Worm (Caenorhabditis elegans) whole organism, L4 larva: ENCODE measurements around the gene M04D8.5.

Experiments
- F49E8.2 ChIP-seq: sonication (generic microtip); optimal IDR thresholded peaks from 2 replicates; lab custom pipeline; 2016; ENCODE audit warnings: missing compliant biosample characterization, mild to moderate bottlenecking, missing genetic modification characterization, borderline replicate concordance
- Y48G9A.11 ChIP-seq: fragments of 200-800 bp; sonication (Bioruptor generic); IDR thresholded peaks from 2 replicates; pipeline ENCODE4 v1.3.6; 2022; ENCODE audit warnings: missing genetic modification reagents, missing genetic modification characterization, missing compliant biosample characterization
- aha-1 ChIP-seq: fragments of 150-350 bp; peaks from one replicate; lab custom pipeline; 2014; ENCODE audit warnings: missing biosample characterization, missing genetic modification characterization
- arid-1 ChIP-seq: fragments of 200-800 bp; sonication (Bioruptor generic); conservative IDR thresholded peaks from 2 replicates; pipeline ENCODE4 v1.3.6; 2022; ENCODE audit warnings: missing genetic modification reagents, missing genetic modification characterization, missing compliant biosample characterization
- attf-4 ChIP-seq: sonication (generic microtip); optimal IDR thresholded peaks from 3 replicates; lab custom pipeline; 2017; ENCODE audit warnings: missing biosample characterization, missing genetic modification characterization
- ces-1 ChIP-seq: fragments of 150-350 bp; sonication (generic microtip); optimal IDR thresholded peaks from 4 replicates; lab custom pipeline; 2014; ENCODE audit warnings: missing biosample characterization, missing genetic modification reagents, missing genetic modification characterization
- cey-2 ChIP-seq: sonication (generic microtip); optimal IDR thresholded peaks from 3 replicates; lab custom pipeline; 2017; ENCODE audit warnings: missing genetic modification characterization, mild to moderate bottlenecking, missing compliant biosample characterization, antibody characterized with exemption, borderline replicate concordance; ENCODE audit not compliant: insufficient read depth
- daf-16 ChIP-seq, 3 experiments: sonication (generic microtip); optimal IDR thresholded peaks; 2 replicates each; lab custom pipeline; 2016 to 2017; ENCODE audit warnings: missing genetic modification characterization in 3 of 3, missing genetic modification reagents in 3 of 3, mild to moderate bottlenecking in 2 of 3, missing compliant biosample characterization in 2 of 3, missing biosample characterization in 1 of 3, moderate library complexity in 1 of 3
- daf-19 ChIP-seq: fragments of 200-800 bp; sonication (Bioruptor generic); conservative IDR thresholded peaks from 2 replicates; pipeline ENCODE4 v1.3.6; 2022; ENCODE audit warnings: missing genetic modification characterization, missing compliant biosample characterization
- dmd-6 ChIP-seq: fragments of 200-800 bp; sonication (Bioruptor generic); IDR thresholded peaks from 2 replicates; pipeline ENCODE4 v1.3.6; 2022; ENCODE audit warnings: missing genetic modification reagents, missing genetic modification characterization, missing compliant biosample characterization
- dpl-1 ChIP-seq: fragments of 150-350 bp; optimal IDR thresholded peaks from 2 replicates; lab custom pipeline; 2014; ENCODE audit warnings: missing biosample characterization, missing genetic modification reagents, missing genetic modification characterization
- egl-27 ChIP-seq: sonication (generic microtip); optimal IDR thresholded peaks from 3 replicates; lab custom pipeline; 2017; ENCODE audit warnings: missing biosample characterization, missing genetic modification reagents, missing genetic modification characterization
- fkh-10 ChIP-seq: fragments of 150-350 bp; optimal IDR thresholded peaks from 2 replicates; lab custom pipeline; 2014; ENCODE audit warnings: missing biosample characterization, missing genetic modification reagents, missing genetic modification characterization
- hlh-11 ChIP-seq: fragments of 200-800 bp; sonication (Bioruptor generic); optimal IDR thresholded peaks from 2 replicates; lab custom pipeline; 2018; ENCODE audit warnings: mild to moderate bottlenecking, missing genetic modification characterization, missing compliant biosample characterization
- hlh-30 ChIP-seq: sonication (generic microtip); optimal IDR thresholded peaks from 2 replicates; lab custom pipeline; 2017; ENCODE audit warnings: antibody characterized with exemption, mild to moderate bottlenecking, missing genetic modification characterization, missing compliant biosample characterization; ENCODE audit not compliant: insufficient read depth
- hmg-1.1 ChIP-seq: fragments of 200-800 bp; sonication (Bioruptor generic); IDR thresholded peaks from 2 replicates; pipeline ENCODE4 v1.3.6; 2022; ENCODE audit warnings: missing genetic modification reagents, missing genetic modification characterization, missing compliant biosample characterization
- lin-1 ChIP-seq: fragments of 200-800 bp; sonication (Bioruptor generic); IDR thresholded peaks from 2 replicates; pipeline ENCODE4 v1.3.6; 2022; ENCODE audit warnings: missing genetic modification reagents, missing genetic modification characterization, missing compliant biosample characterization
- lin-13 ChIP-seq: fragments of 150-350 bp; optimal IDR thresholded peaks from 2 replicates; lab custom pipeline; 2014; ENCODE audit warnings: missing biosample characterization, missing genetic modification reagents, missing genetic modification characterization
- lin-29 ChIP-seq: fragments of 200-800 bp; sonication (Bioruptor generic); IDR thresholded peaks from 2 replicates; pipeline ENCODE4 v1.3.6; 2022; ENCODE audit warnings: missing genetic modification reagents, missing genetic modification characterization, missing compliant biosample characterization
- lin-39 ChIP-seq: fragments of 150-350 bp; optimal IDR thresholded peaks from 2 replicates; lab custom pipeline; 2014; ENCODE audit warnings: missing biosample characterization, missing genetic modification reagents, missing genetic modification characterization
- lsy-2 ChIP-seq, 2 experiments: fragments of 150-350 bp in 1 of 2; sonication (generic microtip) in 1 of 2; optimal IDR thresholded peaks; 2 replicates each; lab custom pipeline; 2014 to 2017; ENCODE audit warnings: missing biosample characterization in 2 of 2, missing genetic modification characterization in 2 of 2
- madf-5 ChIP-seq, 2 experiments: fragments of 200-800 bp; sonication (Bioruptor generic); IDR thresholded peaks; 2 replicates each; pipeline ENCODE4 v1.3.6; 2022; ENCODE audit warnings: missing compliant biosample characterization in 2 of 2, missing genetic modification characterization in 2 of 2
- madf-9 ChIP-seq: fragments of 200-800 bp; sonication (Bioruptor generic); conservative IDR thresholded peaks from 2 replicates; pipeline ENCODE4 v1.3.6; 2022; ENCODE audit warnings: missing genetic modification reagents, missing genetic modification characterization, missing compliant biosample characterization
- mdl-1 ChIP-seq, 2 experiments: fragments of 150-350 bp in 1 of 2; sonication (generic microtip) in 1 of 2; optimal IDR thresholded peaks; 2 replicates each; lab custom pipeline; 2014 to 2017; ENCODE audit warnings: missing biosample characterization in 2 of 2, missing genetic modification characterization in 2 of 2
- mdt-29 ChIP-seq: fragments of 200-800 bp; sonication (Bioruptor generic); IDR thresholded peaks from 2 replicates; pipeline ENCODE4 v1.3.6; 2022; ENCODE audit warnings: missing genetic modification reagents, missing genetic modification characterization, missing compliant biosample characterization
- mes-2 ChIP-seq: sonication (generic microtip); optimal IDR thresholded peaks from 2 replicates; lab custom pipeline; 2016; ENCODE audit warnings: missing genotype, mild to moderate bottlenecking, missing genetic modification characterization, missing compliant biosample characterization; ENCODE audit not compliant: poor library complexity, severe bottlenecking
- mxl-2 ChIP-seq: fragments of 200-800 bp; sonication (Bioruptor generic); conservative IDR thresholded peaks from 2 replicates; pipeline ENCODE4 v1.3.6; 2022; ENCODE audit warnings: missing genetic modification reagents, missing genetic modification characterization, missing compliant biosample characterization
- nhr-102 ChIP-seq: sonication (generic microtip); optimal IDR thresholded peaks from 2 replicates; lab custom pipeline; 2016; ENCODE audit warnings: mild to moderate bottlenecking, missing genetic modification characterization, moderate library complexity, missing compliant biosample characterization
- nhr-237 ChIP-seq: sonication (generic microtip); optimal IDR thresholded peaks from 2 replicates; lab custom pipeline; 2017; ENCODE audit warnings: missing biosample characterization, missing genetic modification characterization
- nhr-25 ChIP-seq: sonication (generic microtip); optimal IDR thresholded peaks from 2 replicates; lab custom pipeline; 2017; ENCODE audit warnings: missing genetic modification characterization, mild to moderate bottlenecking, missing compliant biosample characterization, antibody characterized with exemption, moderate library complexity, borderline replicate concordance; ENCODE audit not compliant: insufficient read depth
- nhr-41 ChIP-seq: fragments of 200-800 bp; sonication (Bioruptor generic); IDR thresholded peaks from 2 replicates; pipeline ENCODE4 v1.3.6; 2022; ENCODE audit warnings: missing genetic modification reagents, missing genetic modification characterization, missing compliant biosample characterization
- php-3 ChIP-seq: fragments of 200-800 bp; sonication (Bioruptor generic); IDR thresholded peaks from 2 replicates; pipeline ENCODE4 v1.3.6; 2022; ENCODE audit warnings: missing genetic modification reagents, missing genetic modification characterization, missing compliant biosample characterization
- pqm-1 ChIP-seq: sonication (generic microtip); optimal IDR thresholded peaks from 2 replicates; lab custom pipeline; 2017; ENCODE audit warnings: missing biosample characterization, missing genetic modification characterization
- rbr-2 ChIP-seq: sonication (generic microtip); optimal IDR thresholded peaks from 2 replicates; lab custom pipeline; 2016; ENCODE audit warnings: missing genotype, missing genetic modification characterization, missing compliant biosample characterization
- saeg-2 ChIP-seq: fragments of 200-800 bp; sonication (Bioruptor generic); IDR thresholded peaks from 2 replicates; pipeline ENCODE4 v1.3.6; 2022; ENCODE audit warnings: missing genetic modification reagents, missing genetic modification characterization, missing compliant biosample characterization
- snpc-4 ChIP-seq: fragments of 150-350 bp; optimal IDR thresholded peaks from 2 replicates; lab custom pipeline; 2014; ENCODE audit warnings: missing biosample characterization, missing genetic modification characterization
- unc-62 ChIP-seq, 3 experiments: fragments of 150-350 bp in 1 of 3; sonication (generic microtip); optimal IDR thresholded peaks in 2 of 3; peaks in 1 of 3; 1 replicate in 1 of 3; 2 replicates in 2 of 3; lab custom pipeline; 2014 to 2017; ENCODE audit warnings: missing biosample characterization in 3 of 3, missing genetic modification characterization in 3 of 3, missing genetic modification reagents in 3 of 3, missing genotype in 1 of 3
- vab-7 ChIP-seq: fragments of 200-800 bp; sonication (Bioruptor generic); IDR thresholded peaks from 2 replicates; pipeline ENCODE4 v1.3.6; 2022; ENCODE audit warnings: missing genetic modification reagents, missing genetic modification characterization, missing compliant biosample characterization

The M04D8.5 gene

DNA sequence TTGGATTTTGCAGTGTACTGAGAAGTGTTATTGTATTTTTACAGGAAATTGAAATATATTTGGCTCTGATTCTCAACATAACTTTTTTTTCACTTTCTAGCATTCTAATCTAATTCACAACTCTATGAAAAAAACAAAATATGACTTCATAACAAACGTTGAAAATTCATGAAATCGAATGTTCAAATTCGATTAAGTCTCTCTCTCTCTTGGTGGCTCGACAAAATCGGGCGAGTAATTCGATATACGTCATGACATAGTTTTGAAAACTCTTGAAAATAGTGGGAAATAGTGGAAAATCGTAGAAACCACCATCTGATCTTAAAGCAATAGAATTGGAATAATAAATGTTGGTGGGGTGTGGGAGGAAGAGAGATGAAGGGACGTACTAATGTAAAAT, 15.1 kb downstream of the M04D8.5 start:
- TF ChIP-seq ces-1 (no peak), php-3 (GFP tag; lab: Robert Waterston, UW) (no peak), hmg-1.1 (no peak), pqm-1 (tag; lab: Kevin White, UChicago) (no peak)

DNA sequence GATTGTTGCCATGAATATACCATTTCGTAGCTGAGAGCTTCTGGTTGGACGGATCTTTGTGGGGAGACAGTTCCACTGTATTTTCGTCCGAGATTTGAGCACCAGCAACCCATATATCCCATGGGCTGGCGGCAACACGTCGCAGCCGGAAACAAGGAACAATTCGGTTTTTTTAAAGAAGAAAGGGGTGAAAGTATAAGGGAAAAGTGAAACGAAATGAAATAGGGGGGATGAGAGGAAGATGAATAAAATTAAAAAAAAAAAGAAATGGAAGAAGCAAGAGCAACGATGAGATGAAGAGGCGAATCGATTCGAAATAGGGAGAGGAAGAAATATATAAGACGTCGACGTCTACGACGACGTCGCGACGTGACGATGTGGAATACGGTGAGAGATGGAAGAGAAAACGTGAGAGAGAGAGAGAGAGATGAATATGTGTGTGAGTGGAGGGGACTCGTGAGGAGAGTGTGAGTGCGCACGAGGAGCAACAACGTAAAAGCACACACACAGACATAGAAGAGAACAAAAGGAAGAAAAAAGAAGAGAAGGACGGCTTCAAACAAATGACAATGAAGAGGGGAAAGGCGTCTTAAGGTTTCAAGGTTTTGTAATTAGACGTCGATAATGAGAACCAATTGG, 16.6 kb downstream of the M04D8.5 start, which contains the start of gene rgs-1:
Gene rgs-1, minus strand, starts transcription at position 146 of the 639 bp plus-strand sequence.
- TF ChIP-seq aha-1, result peak; percentile 32
- TF ChIP-seq mes-2 (tag; lab: Kevin White, UChicago), result no peak
- peak in 1 of 2 experiments; percentile 85 for TF ChIP-seq mdl-1 (tag; optimal IDR thresholded peaks at IDR 0.05; lab: Kevin White, UChicago)
- peak in 1 of 2 experiments; percentile 95 for TF ChIP-seq unc-62 (GFP tag; optimal IDR thresholded peaks at IDR 0.05 in 1 of 2; lab: Kevin White, UChicago)
- TF ChIP-seq unc-62 (tag; optimal IDR thresholded peaks at IDR 0.05; lab: Kevin White, UChicago), result no peak
- no peak for TF ChIP-seq vab-7 (GFP tag; lab: Robert Waterston, UW)
- TF ChIP-seq mxl-2 (GFP tag; lab: Robert Waterston, UW), result no peak
- TF ChIP-seq hlh-11 (tag; lab: Kevin White, UChicago), result no peak
- TF ChIP-seq lin-1, result no peak
- TF ChIP-seq arid-1, result no peak
- TF ChIP-seq egl-27 (tag; lab: Kevin White, UChicago), result no peak
- no peak for TF ChIP-seq nhr-25 (tag; lab: Kevin White, UChicago)
- TF ChIP-seq fkh-10 (GFP tag; lab: Kevin White, UChicago), result peak; percentile 37
- no peak for TF ChIP-seq nhr-41
- TF ChIP-seq F49E8.2 (tag; lab: Kevin White, UChicago), result no peak
- TF ChIP-seq hlh-30 (tag; lab: Kevin White, UChicago), result peak; percentile 89
- TF ChIP-seq daf-16 (GFP tag; optimal IDR thresholded peaks at IDR 0.05; lab: Kevin White, UChicago), result no peak
- TF ChIP-seq daf-16 (tag; optimal IDR thresholded peaks at IDR 0.05; lab: Kevin White, UChicago), result no peak
- TF ChIP-seq dpl-1 (GFP tag; lab: Kevin White, UChicago), result no peak
- TF ChIP-seq saeg-2 (GFP tag; lab: Robert Waterston, UW), result no peak
- TF ChIP-seq lsy-2 (tag; optimal IDR thresholded peaks at IDR 0.05; lab: Kevin White, UChicago), result peak; percentile 45 to 53
- peak; percentile 64 for TF ChIP-seq hmg-1.1
- TF ChIP-seq rbr-2 (tag; lab: Kevin White, UChicago), result peak; percentile 56
- TF ChIP-seq lin-13 (GFP tag; lab: Kevin White, UChicago), result no peak
- TF ChIP-seq mdt-29 (GFP tag; lab: Robert Waterston, UW), result no peak
- TF ChIP-seq, all 104 proteins: peak for 8

DNA sequence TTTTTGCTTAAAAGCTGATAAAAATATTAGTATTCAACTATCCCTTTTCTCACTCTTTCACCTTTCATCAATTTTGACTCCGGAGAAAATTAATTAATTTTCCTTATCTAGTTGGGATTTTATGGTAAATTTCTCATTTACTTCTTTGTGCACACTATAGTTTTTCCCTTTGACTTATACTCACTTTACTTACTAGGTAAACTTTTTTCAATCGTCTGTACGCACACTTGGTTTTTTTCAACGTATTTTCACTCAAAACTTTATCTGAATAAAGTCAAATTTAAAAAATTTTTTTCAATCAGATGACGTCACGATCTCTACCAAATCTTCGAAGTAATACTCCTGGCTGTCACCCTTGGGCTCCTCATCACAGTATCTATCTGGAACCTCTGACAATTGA, 21.0 kb downstream of the M04D8.5 start, which contains the start of gene C05B5.16:
Gene C05B5.16, plus strand, starts transcription at position 301 of the 400 bp plus-strand sequence.
- TF ChIP-seq madf-9, result no peak
- no peak for TF ChIP-seq cey-2
- no peak for TF ChIP-seq snpc-4
- TF ChIP-seq attf-4 (tag; lab: Kevin White, UChicago), result no peak
- TF ChIP-seq rbr-2 (tag; lab: Kevin White, UChicago), result no peak
- no peak for TF ChIP-seq nhr-237 (tag; lab: Kevin White, UChicago)
- TF ChIP-seq lin-39 (tag; lab: Kevin White, UChicago), result no peak
- no peak for TF ChIP-seq daf-19 (GFP tag; lab: Robert Waterston, UW)
- TF ChIP-seq lin-29 (GFP tag; lab: Robert Waterston, UW), result no peak
- TF ChIP-seq hlh-11 (tag; lab: Kevin White, UChicago), result no peak
- no peak for TF ChIP-seq vab-7 (GFP tag; lab: Robert Waterston, UW)
- TF ChIP-seq nhr-102 (tag; lab: Kevin White, UChicago), result no peak
- no peak for TF ChIP-seq mes-2 (tag; lab: Kevin White, UChicago)
- no peak for TF ChIP-seq saeg-2 (GFP tag; lab: Robert Waterston, UW)
- no peak for TF ChIP-seq dmd-6
- no peak for TF ChIP-seq madf-5 (GFP tag; IDR thresholded peaks at IDR 0.05; lab: Robert Waterston, UW)
- TF ChIP-seq Y48G9A.11 (GFP tag; lab: Robert Waterston, UW), result no peak
